Fruit fly (Drosophila melanogaster) whole organism, embryonic: ENCODE data around the gene CG10116.

ENCODE experiments used
- Asciz ChIP-seq: fragments of 200-800 bp; sonication (Bioruptor generic); optimal IDR thresholded peaks from 2 replicates; lab custom pipeline; 2017; ENCODE audit warnings: missing biosample characterization, mild to moderate bottlenecking, missing genetic modification characterization, missing genetic modification reagents
- Blimp-1 ChIP-seq: fragments of 200-800 bp; sonication (Bioruptor generic); optimal IDR thresholded peaks from 3 replicates; lab custom pipeline; 2018; ENCODE audit warnings: missing biosample characterization, missing genetic modification characterization, mild to moderate bottlenecking, moderate library complexity, missing genetic modification reagents
- CG11247 ChIP-seq: fragments of 200-800 bp; sonication (Bioruptor generic); IDR thresholded peaks from 2 replicates; pipeline ENCODE4 v1.3.6; 2022; ENCODE audit warnings: missing biosample characterization, missing genetic modification characterization
- CG11398 ChIP-seq: fragments of 200-800 bp; sonication (Bioruptor generic); optimal IDR thresholded peaks from 2 replicates; lab custom pipeline; 2016; ENCODE audit warnings: missing biosample characterization, missing genetic modification characterization
- CG11696 ChIP-seq: fragments of 200-800 bp; sonication (Bioruptor generic); IDR thresholded peaks from 2 replicates; pipeline ENCODE4 v1.3.6; 2022; ENCODE audit warnings: missing biosample characterization, missing genetic modification characterization
- CG12219 ChIP-seq: fragments of 200-800 bp; sonication (Bioruptor generic); optimal IDR thresholded peaks from 3 replicates; lab custom pipeline; 2018; ENCODE audit warnings: missing biosample characterization, mild to moderate bottlenecking, missing genetic modification characterization
- CG13624 ChIP-seq: fragments of 200-800 bp; sonication (Bioruptor generic); optimal IDR thresholded peaks from 2 replicates; lab custom pipeline; 2016; ENCODE audit warnings: missing biosample characterization, missing genetic modification characterization
- CG15011 ChIP-seq: fragments of 200-800 bp; sonication (Bioruptor generic); optimal IDR thresholded peaks from 3 replicates; lab custom pipeline; 2018; ENCODE audit warnings: missing biosample characterization, mild to moderate bottlenecking, missing genetic modification characterization
- CG17186 ChIP-seq: fragments of 200-800 bp; sonication (Bioruptor generic); optimal IDR thresholded peaks from 3 replicates; lab custom pipeline; 2017; ENCODE audit warnings: missing biosample characterization, missing genetic modification reagents, missing genetic modification characterization
- CG2875 ChIP-seq: fragments of 200-800 bp; sonication (Bioruptor generic); optimal IDR thresholded peaks from 2 replicates; lab custom pipeline; 2017; ENCODE audit warnings: missing biosample characterization, mild to moderate bottlenecking, missing genetic modification characterization, missing genetic modification reagents
- CG32532 ChIP-seq: fragments of 200-800 bp; sonication (Bioruptor generic); IDR thresholded peaks from 2 replicates; pipeline ENCODE4 v1.3.6; 2022; ENCODE audit warnings: missing biosample characterization, missing genetic modification characterization
- CG4617 ChIP-seq: fragments of 200-800 bp; sonication (Bioruptor generic); optimal IDR thresholded peaks from 3 replicates; lab custom pipeline; 2016; ENCODE audit warnings: missing biosample characterization, missing genetic modification characterization, borderline replicate concordance
- CG5953 ChIP-seq: fragments of 200-800 bp; sonication (Bioruptor generic); IDR thresholded peaks from 2 replicates; pipeline ENCODE4 v1.3.6; 2022; ENCODE audit warnings: missing biosample characterization, missing genetic modification characterization
- CG7928 ChIP-seq: fragments of 200-800 bp; sonication (Bioruptor generic); optimal IDR thresholded peaks from 2 replicates; lab custom pipeline; 2017; ENCODE audit warnings: missing biosample characterization, mild to moderate bottlenecking, missing genetic modification characterization
- CG7987 ChIP-seq: fragments of 200-800 bp; sonication (Bioruptor generic); optimal IDR thresholded peaks from 2 replicates; lab custom pipeline; 2018; ENCODE audit warnings: missing biosample characterization, mild to moderate bottlenecking, missing genetic modification characterization, moderate library complexity
- CG8359 ChIP-seq: fragments of 200-800 bp; sonication (Bioruptor generic); optimal IDR thresholded peaks from 2 replicates; lab custom pipeline; 2017; ENCODE audit warnings: missing biosample characterization, mild to moderate bottlenecking, missing genetic modification characterization, borderline replicate concordance
- CG8478 ChIP-seq: fragments of >200 bp; optimal IDR thresholded peaks from 2 replicates; lab custom pipeline; 2018
- CG8944 ChIP-seq: fragments of 200-800 bp; sonication (Bioruptor generic); optimal IDR thresholded peaks from 3 replicates; lab custom pipeline; 2016; ENCODE audit warnings: missing biosample characterization, missing genetic modification characterization
- Camta ChIP-seq: fragments of 200-800 bp; sonication (Bioruptor generic); optimal IDR thresholded peaks from 2 replicates; lab custom pipeline; 2016; ENCODE audit warnings: missing biosample characterization, missing genetic modification characterization
- CkIIα-i1 ChIP-seq: fragments of 200-800 bp; sonication (Bioruptor generic); IDR thresholded peaks from 2 replicates; pipeline ENCODE4 v1.3.6; 2022; ENCODE audit warnings: missing biosample characterization, missing genetic modification characterization
- CoRest ChIP-seq: fragments of 200-800 bp; sonication (Bioruptor generic); optimal IDR thresholded peaks from 3 replicates; lab custom pipeline; 2018; ENCODE audit warnings: missing biosample characterization, mild to moderate bottlenecking, missing genetic modification characterization, moderate library complexity
- D ChIP-seq, 2 experiments: fragments of 200-800 bp in 1 of 2; fragments of >200 bp in 1 of 2; sonication (Bioruptor generic) in 1 of 2; optimal IDR thresholded peaks; 2 replicates in 1 of 2; 3 replicates in 1 of 2; lab custom pipeline; 2017; ENCODE audit warnings: mild to moderate bottlenecking in 1 of 2, missing biosample characterization in 1 of 2, missing genetic modification characterization in 1 of 2, missing genetic modification reagents in 1 of 2
- Fer3 ChIP-seq: fragments of 200-800 bp; sonication (Bioruptor generic); optimal IDR thresholded peaks from 2 replicates; lab custom pipeline; 2018; ENCODE audit warnings: missing biosample characterization, mild to moderate bottlenecking, missing genetic modification characterization, moderate library complexity
- Gsc ChIP-seq: fragments of 200-800 bp; sonication (Bioruptor generic); IDR thresholded peaks from 2 replicates; pipeline ENCODE4 v1.3.6; 2022; ENCODE audit warnings: missing biosample characterization, missing genetic modification characterization
- H15 ChIP-seq: fragments of 200-800 bp; sonication (Bioruptor generic); IDR thresholded peaks from 3 replicates; pipeline ENCODE4 v1.3.6; 2022; ENCODE audit warnings: missing biosample characterization, missing genetic modification characterization
- HmgD ChIP-seq: fragments of 200-800 bp; sonication (Bioruptor generic); optimal IDR thresholded peaks from 3 replicates; lab custom pipeline; 2016; ENCODE audit warnings: missing biosample characterization, missing genetic modification characterization
- Lim3 ChIP-seq: fragments of 200-800 bp; sonication (Bioruptor generic); IDR thresholded peaks from 2 replicates; pipeline ENCODE4 v1.3.6; 2022; ENCODE audit warnings: missing biosample characterization, missing genetic modification characterization
- Max ChIP-seq: fragments of 200-800 bp; sonication (Bioruptor generic); optimal IDR thresholded peaks from 2 replicates; lab custom pipeline; 2016; ENCODE audit warnings: missing biosample characterization, mild to moderate bottlenecking, missing genetic modification characterization
- Mes4 ChIP-seq: fragments of 200-800 bp; sonication (Bioruptor generic); optimal IDR thresholded peaks from 2 replicates; lab custom pipeline; 2016; ENCODE audit warnings: missing biosample characterization, missing genetic modification characterization
- NC2α ChIP-seq: fragments of 200-800 bp; sonication (Bioruptor generic); optimal IDR thresholded peaks from 2 replicates; lab custom pipeline; 2016; ENCODE audit warnings: missing biosample characterization, missing genetic modification characterization
- PHDP ChIP-seq: fragments of 200-800 bp; sonication (Bioruptor generic); optimal IDR thresholded peaks from 3 replicates; lab custom pipeline; 2018; ENCODE audit warnings: missing biosample characterization, mild to moderate bottlenecking, missing genetic modification characterization, moderate library complexity
- Usf ChIP-seq: fragments of 200-800 bp; sonication (Bioruptor generic); optimal IDR thresholded peaks from 2 replicates; lab custom pipeline; 2017; ENCODE audit warnings: missing genotype, missing biosample characterization, missing genetic modification characterization
- abd-A ChIP-seq: fragments of 200-800 bp; sonication (Bioruptor generic); optimal IDR thresholded peaks from 3 replicates; lab custom pipeline; 2019; ENCODE audit warnings: missing biosample characterization, mild to moderate bottlenecking, missing genetic modification characterization, moderate library complexity
- ac ChIP-seq: fragments of 200-800 bp; sonication (Bioruptor generic); optimal IDR thresholded peaks from 3 replicates; lab custom pipeline; 2017; ENCODE audit warnings: missing biosample characterization, mild to moderate bottlenecking, missing genetic modification characterization
- al ChIP-seq: fragments of 200-800 bp; sonication (Bioruptor generic); IDR thresholded peaks from 2 replicates; pipeline ENCODE4 v1.3.6; 2022; ENCODE audit warnings: missing biosample characterization, missing genetic modification characterization
- btn ChIP-seq: fragments of 200-800 bp; sonication (Bioruptor generic); optimal IDR thresholded peaks from 2 replicates; lab custom pipeline; 2016; ENCODE audit warnings: missing biosample characterization, missing genetic modification characterization
- cad ChIP-seq: fragments of >200 bp; optimal IDR thresholded peaks from 2 replicates; lab custom pipeline; 2017; ENCODE audit warnings: missing biosample characterization, missing genetic modification characterization
- cg ChIP-seq: fragments of 200-800 bp; sonication (Bioruptor generic); optimal IDR thresholded peaks from 3 replicates; lab custom pipeline; 2019; ENCODE audit warnings: missing biosample characterization, mild to moderate bottlenecking, missing genetic modification characterization, moderate library complexity
- chm ChIP-seq: fragments of 200-800 bp; sonication (Bioruptor generic); IDR thresholded peaks from 2 replicates; pipeline ENCODE4 v1.3.6; 2022; ENCODE audit warnings: missing biosample characterization, missing genetic modification characterization
- dm ChIP-seq: fragments of 200-800 bp; sonication (Bioruptor generic); optimal IDR thresholded peaks from 3 replicates; lab custom pipeline; 2016; ENCODE audit warnings: missing biosample characterization, missing genetic modification characterization
- gsb ChIP-seq: fragments of 200-800 bp; sonication (Bioruptor generic); IDR thresholded peaks from 2 replicates; pipeline ENCODE4 v1.3.6; 2022; ENCODE audit warnings: missing biosample characterization, missing genetic modification characterization
- kah ChIP-seq: fragments of 200-800 bp; sonication (Bioruptor generic); optimal IDR thresholded peaks from 2 replicates; lab custom pipeline; 2018; ENCODE audit warnings: missing biosample characterization, mild to moderate bottlenecking, missing genetic modification characterization
- knrl ChIP-seq: fragments of 200-800 bp; sonication (Bioruptor generic); IDR thresholded peaks from 3 replicates; pipeline ENCODE4 v1.3.6; 2022; ENCODE audit warnings: missing biosample characterization, missing genetic modification characterization; ENCODE audit not compliant: partially characterized antibody
- nau ChIP-seq: fragments of 200-800 bp; sonication (Bioruptor generic); optimal IDR thresholded peaks from 3 replicates; lab custom pipeline; 2017; ENCODE audit warnings: missing biosample characterization, mild to moderate bottlenecking, missing genetic modification characterization, missing genetic modification reagents
- prd ChIP-seq, 3 experiments: fragments of >200 bp in 2 of 3; fragments of 200-800 bp in 1 of 3; sonication (Bioruptor generic) in 1 of 3; optimal IDR thresholded peaks in 2 of 3; IDR thresholded peaks in 1 of 3; 2 replicates in 2 of 3; 3 replicates in 1 of 3; pipeline versions ENCODE4 v1.3.6 to Lab custom; 2017 to 2022; ENCODE audit warnings: missing biosample characterization in 1 of 3, missing genetic modification characterization in 1 of 3
- seq ChIP-seq: fragments of 200-800 bp; sonication (Bioruptor generic); IDR thresholded peaks from 2 replicates; pipeline ENCODE4 v1.3.6; 2022; ENCODE audit warnings: missing biosample characterization, missing genetic modification characterization
- slou ChIP-seq: fragments of 200-800 bp; sonication (Bioruptor generic); optimal IDR thresholded peaks from 3 replicates; lab custom pipeline; 2016; ENCODE audit warnings: missing biosample characterization, missing genetic modification characterization
- sna ChIP-seq: fragments of 200-800 bp; sonication (Bioruptor generic); IDR thresholded peaks from 2 replicates; pipeline ENCODE4 v1.3.6; 2022; ENCODE audit warnings: missing biosample characterization, missing genetic modification characterization; ENCODE audit not compliant: partially characterized antibody
- so ChIP-seq: fragments of 200-800 bp; sonication (Bioruptor generic); IDR thresholded peaks from 3 replicates; pipeline ENCODE4 v1.3.6; 2022; ENCODE audit warnings: missing biosample characterization, missing genetic modification characterization
- stwl ChIP-seq: fragments of 200-800 bp; sonication (Bioruptor generic); optimal IDR thresholded peaks from 3 replicates; lab custom pipeline; 2018; ENCODE audit warnings: missing biosample characterization, mild to moderate bottlenecking, missing genetic modification characterization, moderate library complexity
- vnd ChIP-seq: fragments of 200-800 bp; sonication (Bioruptor generic); IDR thresholded peaks from 3 replicates; pipeline ENCODE4 v1.3.6; 2022; ENCODE audit warnings: missing biosample characterization, missing genetic modification characterization; ENCODE audit not compliant: partially characterized antibody

CG10116 gene

dm6 chr3L:13442400-13442799 is 14.6 kb downstream of the CG10116 start, which contains the start of gene cmb (continued):
- TF ChIP-seq prd (optimal IDR thresholded peaks at IDR 0.05; lab: Kevin White, UChicago) (no peak), prd (GFP tag; IDR thresholded peaks at IDR 0.05; lab: Robert Waterston, UW) (no peak), CG17186 (GFP tag; lab: Kevin White, UChicago) (peak; percentile 26), Lim3 (GFP tag; lab: Robert Waterston, UW) (no peak), gsb (no peak), CG15011 (GFP tag; lab: Kevin White, UChicago) (no peak), CG7987 (no peak), Blimp-1 (no peak), vnd (no peak), knrl (GFP tag; lab: Robert Waterston, UW) (no peak), CG32532 (GFP tag; lab: Robert Waterston, UW) (no peak), btn (no peak), CG5953 (GFP tag; lab: Robert Waterston, UW) (no peak), CG11398 (GFP tag; lab: Kevin White, UChicago) (no peak), CoRest (tag; lab: Kevin White, UChicago) (peak; percentile 18), Gsc (GFP tag; lab: Robert Waterston, UW) (no peak), H15 (GFP tag; lab: Robert Waterston, UW) (no peak), sna (GFP tag; lab: Robert Waterston, UW) (no peak), NC2α (no peak), CG12219 (GFP tag; lab: Kevin White, UChicago) (no peak), Max (GFP tag; lab: Kevin White, UChicago) (no peak), dm (GFP tag; lab: Kevin White, UChicago) (no peak), CG8478 (lab: Kevin White, UChicago) (no peak), chm (GFP tag; lab: Robert Waterston, UW) (no peak), CG11247 (GFP tag; lab: Robert Waterston, UW) (no peak), PHDP (tag; lab: Kevin White, UChicago) (no peak), Asciz (no peak), CG2875 (GFP tag; lab: Kevin White, UChicago) (no peak), abd-A (no peak), CkIIα-i1 (GFP tag; lab: Robert Waterston, UW) (no peak), so (GFP tag; lab: Robert Waterston, UW) (no peak), slou (no peak), D (optimal IDR thresholded peaks at IDR 0.05; lab: Kevin White, UChicago) (no peak), D (GFP tag; optimal IDR thresholded peaks at IDR 0.05; lab: Kevin White, UChicago) (no peak), seq (GFP tag; lab: Robert Waterston, UW) (no peak), al (GFP tag; lab: Robert Waterston, UW) (no peak), nau (GFP tag; lab: Kevin White, UChicago) (no peak), CG13624 (GFP tag; lab: Kevin White, UChicago) (no peak), Fer3 (tag; lab: Kevin White, UChicago) (no peak), cad (GFP tag; lab: Kevin White, UChicago) (no peak), ac (GFP tag; lab: Kevin White, UChicago) (no peak), cg (GFP tag; lab: Kevin White, UChicago) (no peak), CG7928 (GFP tag; lab: Kevin White, UChicago) (peak; percentile 94), CG4617 (GFP tag; lab: Kevin White, UChicago) (peak; percentile 39), Mes4 (GFP tag; lab: Kevin White, UChicago) (no peak), Camta (no peak), Usf (GFP tag; lab: Kevin White, UChicago) (no peak), CG11696 (GFP tag; lab: Robert Waterston, UW) (no peak), CG8359 (GFP tag; lab: Kevin White, UChicago) (no peak), CG8944 (GFP tag; lab: Kevin White, UChicago) (no peak), HmgD (GFP tag; lab: Kevin White, UChicago) (no peak), stwl (tag; lab: Kevin White, UChicago) (peak; percentile 89), kah (no peak)
